Fruit fly (Drosophila melanogaster) whole organism, prepupa: ENCODE data around the gene CG8353.

ENCODE experiments used
- CG10631 ChIP-seq: fragments of 200-800 bp; sonication (Bioruptor generic); optimal IDR thresholded peaks from 2 replicates; lab custom pipeline; 2016; ENCODE audit warnings: missing biosample characterization, missing genetic modification characterization
- CG10669 ChIP-seq: fragments of 200-800 bp; sonication (Bioruptor generic); optimal IDR thresholded peaks from 3 replicates; lab custom pipeline; 2018; ENCODE audit warnings: missing biosample characterization, mild to moderate bottlenecking, missing genetic modification characterization, moderate library complexity
- CG11902 ChIP-seq: fragments of 200-800 bp; sonication (Bioruptor generic); optimal IDR thresholded peaks from 3 replicates; lab custom pipeline; 2016; ENCODE audit warnings: missing biosample characterization, missing genetic modification characterization
- CG1621 ChIP-seq: fragments of 200-800 bp; sonication (Bioruptor generic); optimal IDR thresholded peaks from 3 replicates; lab custom pipeline; 2018; ENCODE audit warnings: missing biosample characterization, mild to moderate bottlenecking, missing genetic modification characterization
- CG6276 ChIP-seq: fragments of 200-800 bp; sonication (Bioruptor generic); optimal IDR thresholded peaks from 2 replicates; lab custom pipeline; 2017; ENCODE audit warnings: missing biosample characterization, mild to moderate bottlenecking, missing genetic modification characterization
- CG6792 ChIP-seq: fragments of 200-800 bp; sonication (Bioruptor generic); optimal IDR thresholded peaks from 3 replicates; lab custom pipeline; 2016; ENCODE audit warnings: missing biosample characterization, missing genetic modification characterization
- CG6854 ChIP-seq: fragments of 200-800 bp; sonication (Bioruptor generic); optimal IDR thresholded peaks from 2 replicates; lab custom pipeline; 2017; ENCODE audit warnings: missing biosample characterization, mild to moderate bottlenecking, missing genetic modification characterization
- CG8319 ChIP-seq: fragments of 200-800 bp; sonication (Bioruptor generic); optimal IDR thresholded peaks from 3 replicates; lab custom pipeline; 2016; ENCODE audit warnings: missing biosample characterization, missing genetic modification characterization
- Ets96B ChIP-seq: fragments of 200-800 bp; optimal IDR thresholded peaks from 2 replicates; lab custom pipeline; 2019; ENCODE audit warnings: missing biosample characterization, mild to moderate bottlenecking, missing genetic modification characterization, moderate library complexity
- Hr39 ChIP-seq: fragments of 200-800 bp; sonication (Bioruptor generic); optimal IDR thresholded peaks from 2 replicates; lab custom pipeline; 2016; ENCODE audit warnings: missing biosample characterization, missing genetic modification characterization
- esn ChIP-seq: fragments of 200-800 bp; sonication (Bioruptor generic); optimal IDR thresholded peaks from 2 replicates; lab custom pipeline; 2016; ENCODE audit warnings: missing biosample characterization, mild to moderate bottlenecking, missing genetic modification characterization, moderate library complexity
- fd85E ChIP-seq: fragments of 200-800 bp; sonication (Bioruptor generic); optimal IDR thresholded peaks from 3 replicates; lab custom pipeline; 2016; ENCODE audit warnings: missing biosample characterization, missing genetic modification characterization
- net ChIP-seq: fragments of 200-800 bp; sonication (Bioruptor generic); optimal IDR thresholded peaks from 3 replicates; lab custom pipeline; 2016; ENCODE audit warnings: missing biosample characterization, missing genetic modification characterization
- topi ChIP-seq: fragments of 200-800 bp; sonication (Bioruptor generic); optimal IDR thresholded peaks from 3 replicates; lab custom pipeline; 2016; ENCODE audit warnings: missing biosample characterization, missing genetic modification characterization

DNA sequence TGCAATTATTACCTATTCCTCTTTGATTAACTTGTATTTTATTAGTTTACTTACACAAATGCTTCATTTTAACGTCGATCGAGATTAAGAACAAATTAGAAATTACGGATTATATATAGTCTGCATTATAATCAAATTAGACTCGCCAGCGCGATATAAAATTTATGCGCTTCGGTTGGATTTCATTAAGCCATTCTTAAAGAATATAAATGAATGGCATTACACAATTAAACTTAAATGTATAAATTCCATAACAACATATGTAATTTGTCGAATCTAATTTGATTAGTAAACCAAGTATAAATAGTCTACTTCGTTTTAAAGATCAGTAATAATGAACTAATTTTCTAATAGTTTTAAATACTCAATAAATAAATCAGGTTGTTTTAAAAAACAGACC, 27.9 kb downstream of the CG8353 start, which contains the start of gene Spn28F:
- no peak for TF ChIP-seq esn (GFP tag; lab: Kevin White, UChicago)
- TF ChIP-seq Ets96B = no peak
- no peak for TF ChIP-seq CG8319 (GFP tag; lab: Kevin White, UChicago)
- no peak for TF ChIP-seq fd85E (GFP tag; lab: Kevin White, UChicago)
- no peak for TF ChIP-seq CG11902 (GFP tag; lab: Kevin White, UChicago)
- no peak for TF ChIP-seq CG1621 (tag; lab: Kevin White, UChicago)
- TF ChIP-seq CG6854 = no peak
- TF ChIP-seq CG6792 (GFP tag; lab: Kevin White, UChicago) = no peak
- TF ChIP-seq CG10669 (GFP tag; lab: Kevin White, UChicago) = no peak
- no peak for TF ChIP-seq topi (GFP tag; lab: Kevin White, UChicago)
- TF ChIP-seq CG10631 (GFP tag; lab: Kevin White, UChicago) = no peak
- no peak for TF ChIP-seq net
- TF ChIP-seq CG6276 (GFP tag; lab: Kevin White, UChicago) = no peak
- TF ChIP-seq Hr39 (GFP tag; lab: Kevin White, UChicago) = no peak
